Worm (Caenorhabditis elegans) whole organism, L3 larva: Measurements from ENCODE around the gene R151.8.

ENCODE experiments used
- lin-39 ChIP-seq: fragments of 150-350 bp; optimal IDR thresholded peaks from 2 replicates; lab custom pipeline; 2018; ENCODE audit warnings: missing biosample characterization, missing genetic modification reagents, missing genetic modification characterization
- pha-4 ChIP-seq: fragments of 150-350 bp; optimal IDR thresholded peaks from 2 replicates; lab custom pipeline; 2014; ENCODE audit warnings: missing biosample characterization, missing genetic modification reagents, missing genetic modification characterization
- unc-62 ChIP-seq: fragments of 150-350 bp; sonication (generic microtip); optimal IDR thresholded peaks from 4 replicates; lab custom pipeline; 2014; ENCODE audit warnings: missing biosample characterization, missing genetic modification reagents, missing genetic modification characterization

ce11 chrIII:7234148-7234547 is 4.6 kb upstream of the R151.8 start, which contains the start of gene ndus-8:
- TF ChIP-seq lin-39 (tag; lab: Kevin White, UChicago) (peak; percentile 24), pha-4 (tag; lab: Kevin White, UChicago) (peak; percentile 88), unc-62 (GFP tag; lab: Kevin White, UChicago) (no peak)
